Worm (Caenorhabditis elegans) whole organism, L2 larva: ENCODE measurements around the gene F23F12.13.

Experiments used
- aly-2 ChIP-seq: fragments of 150-350 bp; optimal IDR thresholded peaks from 2 replicates; lab custom pipeline; 2014; ENCODE audit warnings: missing biosample characterization, missing genetic modification characterization
- lin-39 ChIP-seq: fragments of 150-350 bp; optimal IDR thresholded peaks from 2 replicates; lab custom pipeline; 2014; ENCODE audit warnings: missing biosample characterization, missing genetic modification reagents, missing genetic modification characterization
- nhr-11 ChIP-seq: fragments of 150-350 bp; optimal IDR thresholded peaks from 2 replicates; lab custom pipeline; 2014; ENCODE audit warnings: missing biosample characterization, missing genetic modification characterization
- unc-62 ChIP-seq: fragments of 150-350 bp; optimal IDR thresholded peaks from 2 replicates; lab custom pipeline; 2014; ENCODE audit warnings: missing biosample characterization, missing genetic modification reagents, missing genetic modification characterization
- ztf-4 ChIP-seq: fragments of 150-350 bp; optimal IDR thresholded peaks from 2 replicates; lab custom pipeline; 2014; ENCODE audit warnings: missing biosample characterization, missing genetic modification characterization

DNA sequence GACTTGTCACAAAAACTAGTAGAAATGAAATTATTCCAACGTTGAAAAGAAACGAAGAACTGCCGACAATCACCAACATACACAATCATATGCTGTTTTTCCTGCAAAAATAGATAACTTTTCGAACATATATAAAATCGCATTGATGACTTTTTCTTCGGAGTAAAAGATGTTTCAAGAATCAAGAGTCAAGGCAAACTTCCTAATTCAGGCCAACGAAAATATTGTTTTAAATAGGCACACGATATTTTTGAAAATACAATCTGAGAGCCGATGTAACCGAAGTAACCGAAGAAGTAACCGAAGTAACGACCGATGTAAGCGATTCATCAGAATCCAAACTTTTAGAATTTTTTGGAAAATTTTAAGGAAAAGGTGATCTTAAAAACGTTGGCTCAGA lies 24.5 kb downstream of the F23F12.13 start, which contains the start of gene C09E7.10:
- TF ChIP-seq ztf-4, result no peak
- no peak for TF ChIP-seq unc-62 (GFP tag; lab: Kevin White, UChicago)
- no peak for TF ChIP-seq lin-39 (tag; lab: Kevin White, UChicago)
- no peak for TF ChIP-seq aly-2
- no peak for TF ChIP-seq nhr-11 (tag; lab: Kevin White, UChicago)
